Worm (Caenorhabditis elegans) whole organism, early embryonic: Measurements from ENCODE around the gene fipr-4.

Experiments used
- B0310.2 ChIP-seq: sonication (generic microtip); optimal IDR thresholded peaks from 2 replicates; lab custom pipeline; 2016; ENCODE audit warnings: mild to moderate bottlenecking, missing genetic modification characterization, missing compliant biosample characterization
- aly-1 ChIP-seq: sonication (generic microtip); optimal IDR thresholded peaks from 2 replicates; lab custom pipeline; 2016; ENCODE audit warnings: missing genetic modification characterization, missing compliant biosample characterization
- ama-1 ChIP-seq: fragments of 150-350 bp; optimal IDR thresholded peaks from 2 replicates; lab custom pipeline; 2014
- ceh-13 ChIP-seq: fragments of 200-800 bp; sonication (Bioruptor generic); optimal IDR thresholded peaks from 2 replicates; lab custom pipeline; 2018; ENCODE audit warnings: mild to moderate bottlenecking, missing genetic modification characterization, missing compliant biosample characterization
- ceh-36 ChIP-seq: sonication (generic microtip); optimal IDR thresholded peaks from 2 replicates; lab custom pipeline; 2016; ENCODE audit warnings: missing genetic modification characterization, inconsistent platforms, missing compliant biosample characterization
- flt-1 ChIP-seq: fragments of 200-800 bp; sonication (Bioruptor generic); IDR thresholded peaks from 2 replicates; pipeline ENCODE4 v1.3.6; 2022; ENCODE audit warnings: missing genetic modification characterization, missing compliant biosample characterization
- hmbx-1 ChIP-seq: sonication (generic microtip); optimal IDR thresholded peaks from 2 replicates; lab custom pipeline; 2016; ENCODE audit warnings: mild to moderate bottlenecking, missing genetic modification characterization, missing compliant biosample characterization
- pes-1 ChIP-seq: fragments of 200-800 bp; sonication (Bioruptor generic); IDR thresholded peaks from 2 replicates; pipeline ENCODE4 v1.3.6; 2022; ENCODE audit warnings: missing genetic modification reagents, missing genetic modification characterization, missing compliant biosample characterization
- scrt-1 ChIP-seq: fragments of 200-800 bp; sonication (Bioruptor generic); IDR thresholded peaks from 2 replicates; pipeline ENCODE4 v1.3.6; 2022; ENCODE audit warnings: missing genetic modification characterization, missing compliant biosample characterization
- sea-1 ChIP-seq: fragments of 200-800 bp; sonication (Bioruptor generic); conservative IDR thresholded peaks from 2 replicates; pipeline ENCODE4 v1.3.6; 2022; ENCODE audit warnings: missing genetic modification characterization, missing compliant biosample characterization
- tra-4 ChIP-seq: sonication (generic microtip); optimal IDR thresholded peaks from 2 replicates; lab custom pipeline; 2017; ENCODE audit warnings: missing genetic modification characterization, missing compliant biosample characterization

DNA sequence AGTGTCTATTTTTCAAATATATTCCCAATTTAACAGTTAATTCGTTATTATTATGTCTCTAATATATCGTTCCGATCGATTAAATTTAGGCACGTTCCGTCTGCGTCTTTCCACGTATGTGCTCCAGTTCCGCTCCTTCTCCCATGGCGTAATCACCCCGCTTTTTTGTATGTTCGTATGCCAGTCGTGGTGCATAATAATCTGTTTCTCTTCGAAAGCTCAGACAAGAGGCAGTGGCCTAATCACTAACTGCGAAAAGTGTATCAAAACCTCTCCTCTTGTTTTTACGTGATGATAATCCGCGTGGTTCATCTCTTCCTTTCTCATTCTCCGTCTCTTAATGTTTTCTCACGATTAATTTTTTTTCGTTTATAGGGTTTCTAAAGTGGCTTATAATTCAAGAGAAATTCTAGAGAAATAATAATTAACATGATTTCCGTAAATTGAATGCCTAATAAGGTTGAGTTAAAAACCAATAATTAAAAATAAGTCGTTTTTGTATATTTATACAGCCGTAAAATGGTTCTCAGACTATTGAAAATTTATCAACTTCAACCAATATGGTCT lies 19.5 kb upstream of the fipr-4 start:
- no peak for TF ChIP-seq ama-1 (lab: Kevin White, UChicago)
- TF ChIP-seq pes-1 (GFP tag; lab: Robert Waterston, UW): no peak
- no peak for TF ChIP-seq B0310.2 (tag; lab: Kevin White, UChicago)
- no peak for TF ChIP-seq aly-1 (tag; lab: Kevin White, UChicago)
- no peak for TF ChIP-seq ceh-36 (tag; lab: Kevin White, UChicago)
- no peak for TF ChIP-seq tra-4
- no peak for TF ChIP-seq ceh-13
- no peak for TF ChIP-seq scrt-1 (GFP tag; lab: Robert Waterston, UW)
- no peak for TF ChIP-seq sea-1
- TF ChIP-seq flt-1 (GFP tag; lab: Robert Waterston, UW): no peak
- no peak for TF ChIP-seq hmbx-1 (tag; lab: Kevin White, UChicago)
